Worm (Caenorhabditis elegans) whole organism, midembryonic: ENCODE results near the gene cyn-8.

Experiments
- T22C8.4 ChIP-seq: fragments of 200-800 bp; sonication (Bioruptor generic); IDR thresholded peaks from 2 replicates; pipeline ENCODE4 v1.3.6; 2022; ENCODE audit warnings: missing genetic modification characterization, missing compliant biosample characterization
- flt-1 ChIP-seq: fragments of 200-800 bp; sonication (Bioruptor generic); IDR thresholded peaks from 2 replicates; pipeline ENCODE4 v1.3.6; 2022; ENCODE audit warnings: missing genetic modification characterization, missing compliant biosample characterization
- klf-2 ChIP-seq: fragments of 200-800 bp; sonication (Bioruptor generic); conservative IDR thresholded peaks from 2 replicates; pipeline ENCODE4 v1.3.6; 2022; ENCODE audit warnings: missing genetic modification reagents, missing genetic modification characterization, missing compliant biosample characterization
- med-1 ChIP-seq: sonication (generic microtip); optimal IDR thresholded peaks from 2 replicates; lab custom pipeline; 2017; ENCODE audit warnings: missing genetic modification characterization, mild to moderate bottlenecking, missing compliant biosample characterization, antibody characterized with exemption, missing genetic modification reagents; ENCODE audit not compliant: insufficient read depth
- tab-1 ChIP-seq: fragments of 200-800 bp; sonication (Bioruptor generic); IDR thresholded peaks from 2 replicates; pipeline ENCODE4 v1.3.6; 2022; ENCODE audit warnings: missing genetic modification characterization, missing compliant biosample characterization

ce11 chrX:8957974-8958373, 46.9 kb downstream of the cyn-8 start:
- no peak for TF ChIP-seq flt-1 (GFP tag; lab: Robert Waterston, UW)
- no peak for TF ChIP-seq klf-2 (GFP tag; lab: Robert Waterston, UW)
- no peak for TF ChIP-seq tab-1 (GFP tag; lab: Robert Waterston, UW)
- TF ChIP-seq T22C8.4 (GFP tag; lab: Robert Waterston, UW), result no peak
- TF ChIP-seq med-1 (GFP tag; lab: Kevin White, UChicago), result no peak
